Worm (Caenorhabditis elegans): ENCODE results near the gene pmk-3.

pmk-3 gene

ce11 chrIV:8152145-8152544, 13.1 kb downstream of the pmk-3 start, which contains the start of gene faah-2:
Gene faah-2, plus strand, starts transcription at chrIV:8152445.
- TF ChIP-seq C04F5.9 (tag; optimal IDR thresholded peaks at IDR 0.05), result no peak
- no peak for TF ChIP-seq ztf-4 (tag; optimal IDR thresholded peaks at IDR 0.05)
- no peak for TF ChIP-seq zip-4 (GFP tag; optimal IDR thresholded peaks at IDR 0.05)
- no peak for TF ChIP-seq C16A3.4 (tag; optimal IDR thresholded peaks at IDR 0.05)
- no peak for TF ChIP-seq grh-1 (GFP tag; IDR thresholded peaks at IDR 0.05)
- no peak for TF ChIP-seq lin-15B (tag; optimal IDR thresholded peaks at IDR 0.05)
- TF ChIP-seq mab-9 (GFP tag; IDR thresholded peaks at IDR 0.05), result no peak
- TF ChIP-seq irx-1 (tag; optimal IDR thresholded peaks at IDR 0.05), result no peak
- no peak for TF ChIP-seq skn-1 (tag; optimal IDR thresholded peaks at IDR 0.05)
- TF ChIP-seq nhr-20 (tag; optimal IDR thresholded peaks at IDR 0.05), result no peak
- TF ChIP-seq sup-37 (GFP tag; optimal IDR thresholded peaks at IDR 0.05), result no peak
- TF ChIP-seq nhr-12 (tag; optimal IDR thresholded peaks at IDR 0.05), result no peak
- no peak for TF ChIP-seq aly-2 (tag; optimal IDR thresholded peaks at IDR 0.05)
- TF ChIP-seq elt-3 (tag; optimal IDR thresholded peaks at IDR 0.05), result no peak
- TF ChIP-seq jun-1 (tag; optimal IDR thresholded peaks at IDR 0.05), result no peak
- no peak for TF ChIP-seq nhr-84 (tag; optimal IDR thresholded peaks at IDR 0.05)
- no peak for TF ChIP-seq ceh-82 (tag; optimal IDR thresholded peaks at IDR 0.05)
- TF ChIP-seq nhr-19 (GFP tag; conservative IDR thresholded peaks at IDR 0.05), result no peak
- TF ChIP-seq hlh-17 (GFP tag; optimal IDR thresholded peaks at IDR 0.05; ENCODE audit: borderline replicate concordance), result no peak

DNA sequence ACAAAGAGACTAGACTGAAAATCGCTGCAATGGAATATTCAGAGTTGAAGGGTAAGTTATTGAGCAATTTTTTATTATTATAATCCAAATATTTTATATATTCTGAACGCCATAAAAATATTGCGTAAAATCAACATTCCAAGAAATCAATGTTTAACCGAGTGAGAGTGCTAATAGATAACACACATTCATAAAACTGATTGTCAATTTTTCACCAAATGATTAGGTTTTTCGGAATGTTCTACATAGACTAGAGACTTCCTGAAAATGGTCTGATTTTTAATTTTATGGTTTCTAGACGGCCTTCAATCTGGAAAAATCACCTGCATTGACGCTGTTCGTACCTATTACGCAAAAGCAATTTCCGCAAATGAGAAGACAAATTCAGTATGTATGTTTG, 13.7 kb downstream of the pmk-3 start:
- TF ChIP-seq efl-1 (optimal IDR thresholded peaks at IDR 0.05) (no peak), efl-1 (GFP tag; optimal IDR thresholded peaks at IDR 0.05 in 1 of 2) (no peak), aha-1 (tag; optimal IDR thresholded peaks at IDR 0.05) (no peak), elt-2 (tag; optimal IDR thresholded peaks at IDR 0.05) (peak; percentile 37), lin-39 (tag; optimal IDR thresholded peaks at IDR 0.05) (no peak)

DNA sequence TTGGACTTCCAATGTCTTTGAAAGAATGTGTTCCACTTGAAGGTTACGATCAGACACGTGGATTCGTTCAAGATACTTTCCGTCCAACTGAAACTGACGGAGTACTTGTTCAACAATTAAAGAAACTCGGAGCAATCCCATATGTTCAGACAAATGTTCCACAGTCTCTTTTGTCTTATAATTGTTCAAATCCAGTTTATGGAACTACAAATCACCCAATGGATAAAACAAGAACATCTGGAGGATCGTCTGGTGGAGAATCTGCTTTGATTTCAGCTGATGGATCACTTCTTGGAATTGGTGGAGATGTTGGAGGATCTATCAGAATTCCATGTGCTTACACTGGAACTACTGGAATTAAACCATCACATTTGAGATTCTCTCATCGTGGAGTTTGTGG, 14.1 kb downstream of the pmk-3 start:
- no peak for TF ChIP-seq efl-1 (optimal IDR thresholded peaks at IDR 0.05)
- peak in 1 of 2 experiments; percentile 14 for TF ChIP-seq efl-1 (GFP tag; optimal IDR thresholded peaks at IDR 0.05 in 1 of 2)
- TF ChIP-seq Y116A8C.19 (tag; optimal IDR thresholded peaks at IDR 0.05; ENCODE audit: borderline replicate concordance), result no peak

DNA sequence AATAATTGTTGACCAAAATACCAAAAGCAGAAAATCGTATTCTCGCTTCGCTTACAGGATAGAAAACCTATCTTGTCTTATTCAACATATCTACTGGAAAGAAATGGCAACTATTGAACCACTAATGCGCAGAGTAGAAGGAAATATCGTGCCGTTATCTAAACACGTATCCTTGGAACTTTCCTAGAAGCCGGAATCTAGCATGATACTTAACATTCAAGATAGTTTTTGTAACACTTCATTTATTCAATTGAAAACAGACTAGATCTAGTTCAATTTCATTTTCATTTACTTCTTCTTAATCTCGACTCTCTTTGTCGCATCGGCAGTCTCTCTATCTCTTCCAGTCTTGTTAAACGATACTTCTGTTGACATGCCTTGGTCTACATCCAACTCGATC, 15.9 kb downstream of the pmk-3 start:
- TF ChIP-seq sup-37 (GFP tag; optimal IDR thresholded peaks at IDR 0.05), result no peak
- no peak for TF ChIP-seq C16A3.4 (tag; optimal IDR thresholded peaks at IDR 0.05)
- TF ChIP-seq C34B4.2 (tag; optimal IDR thresholded peaks at IDR 0.05), result no peak
- TF ChIP-seq nhr-20 (tag; optimal IDR thresholded peaks at IDR 0.05), result no peak
- no peak for TF ChIP-seq lin-13 (GFP tag; optimal IDR thresholded peaks at IDR 0.05)
- TF ChIP-seq elt-3 (tag; optimal IDR thresholded peaks at IDR 0.05), result no peak
- TF ChIP-seq lin-15B (tag; optimal IDR thresholded peaks at IDR 0.05), result no peak
- no peak for TF ChIP-seq pqm-1 (tag; optimal IDR thresholded peaks at IDR 0.05)
- TF ChIP-seq nhr-76 (tag; optimal IDR thresholded peaks at IDR 0.05), result no peak
- TF ChIP-seq skn-1 (tag; optimal IDR thresholded peaks at IDR 0.05), result no peak
- TF ChIP-seq blmp-1 (tag; optimal IDR thresholded peaks at IDR 0.05), result no peak
- no peak for TF ChIP-seq nhr-71 (tag; optimal IDR thresholded peaks at IDR 0.05)
- TF ChIP-seq nhr-47 (tag; optimal IDR thresholded peaks at IDR 0.05), result no peak
- no peak for TF ChIP-seq lir-3 (tag; optimal IDR thresholded peaks at IDR 0.05; ENCODE audit: poor library complexity)
- TF ChIP-seq egl-13 (tag; optimal IDR thresholded peaks at IDR 0.05), result no peak
- no peak for TF ChIP-seq aly-2 (tag; optimal IDR thresholded peaks at IDR 0.05)
- no peak for TF ChIP-seq efl-3 (GFP tag; optimal IDR thresholded peaks at IDR 0.05)
- no peak for TF ChIP-seq ztf-11 (tag; optimal IDR thresholded peaks at IDR 0.05)

ce11 chrIV:8157161-8157560, 18.1 kb downstream of the pmk-3 start, which contains the start of gene B0218.5:
Gene B0218.5, minus strand, starts transcription at chrIV:8157261.
- TF ChIP-seq mep-1 (tag; optimal IDR thresholded peaks at IDR 0.05), result no peak
- no peak for TF ChIP-seq nhr-71 (tag; optimal IDR thresholded peaks at IDR 0.05)
- no peak for TF ChIP-seq dpl-1 (GFP tag; optimal IDR thresholded peaks at IDR 0.05)

Measured in whole organism, L1 larva.